Worm (Caenorhabditis elegans) whole organism, L4 larva: Measurements from ENCODE around the gene Y62H9A.16.

Experiments
- D1046.2 ChIP-seq: fragments of 200-800 bp; sonication (Bioruptor generic); IDR thresholded peaks from 2 replicates; pipeline ENCODE4 v1.3.6; 2022; ENCODE audit warnings: missing genetic modification characterization, missing compliant biosample characterization
- F26F4.8 ChIP-seq: fragments of 200-800 bp; sonication (Bioruptor generic); conservative IDR thresholded peaks from 2 replicates; pipeline ENCODE4 v1.3.6; 2022; ENCODE audit warnings: missing genetic modification characterization, missing compliant biosample characterization
- F37D6.2 ChIP-seq: sonication (generic microtip); optimal IDR thresholded peaks from 2 replicates; lab custom pipeline; 2016; ENCODE audit warnings: mild to moderate bottlenecking, missing genetic modification characterization, missing compliant biosample characterization
- Y105C5A.15 ChIP-seq: fragments of 200-800 bp; sonication (Bioruptor generic); IDR thresholded peaks from 2 replicates; pipeline ENCODE4 v1.3.6; 2022; ENCODE audit warnings: missing genetic modification characterization, missing compliant biosample characterization
- Y48G9A.11 ChIP-seq: fragments of 200-800 bp; sonication (Bioruptor generic); IDR thresholded peaks from 2 replicates; pipeline ENCODE4 v1.3.6; 2022; ENCODE audit warnings: missing genetic modification reagents, missing genetic modification characterization, missing compliant biosample characterization
- Y5F2A.4 ChIP-seq: fragments of 200-800 bp; sonication (Bioruptor generic); optimal IDR thresholded peaks from 2 replicates; lab custom pipeline; 2018; ENCODE audit warnings: mild to moderate bottlenecking, missing genetic modification characterization, missing compliant biosample characterization
- ZK337.2 ChIP-seq: fragments of 200-800 bp; sonication (Bioruptor generic); IDR thresholded peaks from 2 replicates; pipeline ENCODE4 v1.3.6; 2022; ENCODE audit warnings: missing genetic modification reagents, missing genetic modification characterization, missing compliant biosample characterization
- ZK546.5 ChIP-seq, 2 experiments: sonication (generic microtip); optimal IDR thresholded peaks; 2 replicates each; lab custom pipeline; 2017; ENCODE audit warnings: missing biosample characterization in 2 of 2, missing genetic modification characterization in 2 of 2
- attf-4 ChIP-seq: sonication (generic microtip); optimal IDR thresholded peaks from 3 replicates; lab custom pipeline; 2017; ENCODE audit warnings: missing biosample characterization, missing genetic modification characterization
- ceh-28 ChIP-seq: fragments of 150-350 bp; optimal IDR thresholded peaks from 2 replicates; lab custom pipeline; 2014; ENCODE audit warnings: missing biosample characterization, missing genetic modification reagents, missing genetic modification characterization
- ceh-32 ChIP-seq: sonication (generic microtip); optimal IDR thresholded peaks from 2 replicates; lab custom pipeline; 2016; ENCODE audit warnings: mild to moderate bottlenecking, missing genetic modification characterization, missing compliant biosample characterization; ENCODE audit not compliant: poor library complexity
- ceh-44 ChIP-seq: fragments of 200-800 bp; sonication (Bioruptor generic); IDR thresholded peaks from 2 replicates; pipeline ENCODE4 v1.3.6; 2022; ENCODE audit warnings: missing genetic modification reagents, missing genetic modification characterization, missing compliant biosample characterization
- ceh-62 ChIP-seq: sonication (generic microtip); optimal IDR thresholded peaks from 2 replicates; lab custom pipeline; 2017; ENCODE audit warnings: missing biosample characterization, missing genetic modification characterization
- ces-1 ChIP-seq: fragments of 150-350 bp; sonication (generic microtip); optimal IDR thresholded peaks from 4 replicates; lab custom pipeline; 2014; ENCODE audit warnings: missing biosample characterization, missing genetic modification reagents, missing genetic modification characterization
- ctbp-1 ChIP-seq: fragments of 200-800 bp; sonication (Bioruptor generic); IDR thresholded peaks from 2 replicates; pipeline ENCODE4 v1.3.6; 2022; ENCODE audit warnings: missing genetic modification reagents, missing genetic modification characterization, missing compliant biosample characterization
- duxl-1 ChIP-seq: sonication (generic microtip); optimal IDR thresholded peaks from 2 replicates; lab custom pipeline; 2016; ENCODE audit warnings: mild to moderate bottlenecking, missing genetic modification characterization, moderate library complexity, missing compliant biosample characterization; ENCODE audit not compliant: poor library complexity
- dve-1 ChIP-seq: sonication (generic microtip); optimal IDR thresholded peaks from 2 replicates; lab custom pipeline; 2017; ENCODE audit warnings: antibody characterized with exemption, mild to moderate bottlenecking, missing genetic modification characterization, missing compliant biosample characterization; ENCODE audit not compliant: insufficient read depth
- egl-27 ChIP-seq: sonication (generic microtip); optimal IDR thresholded peaks from 3 replicates; lab custom pipeline; 2017; ENCODE audit warnings: missing biosample characterization, missing genetic modification reagents, missing genetic modification characterization
- egl-43 ChIP-seq: fragments of 200-800 bp; sonication (Bioruptor generic); IDR thresholded peaks from 2 replicates; pipeline ENCODE4 v1.3.6; 2022; ENCODE audit warnings: missing genetic modification reagents, missing genetic modification characterization, missing compliant biosample characterization
- fos-1 ChIP-seq: fragments of 150-350 bp; optimal IDR thresholded peaks from 2 replicates; lab custom pipeline; 2014; ENCODE audit warnings: missing biosample characterization, missing genetic modification characterization
- gei-8 ChIP-seq: fragments of 200-800 bp; sonication (Bioruptor generic); optimal IDR thresholded peaks from 2 replicates; lab custom pipeline; 2018; ENCODE audit warnings: mild to moderate bottlenecking, missing genetic modification characterization, missing compliant biosample characterization
- hif-1 ChIP-seq, 2 experiments: sonication (generic microtip); optimal IDR thresholded peaks; 2 replicates each; lab custom pipeline; 2016 to 2017; ENCODE audit warnings: missing compliant biosample characterization in 2 of 2, missing genetic modification characterization in 2 of 2, missing genetic modification reagents in 2 of 2, missing genotype in 2 of 2, mild to moderate bottlenecking in 1 of 2
- jun-1 ChIP-seq: fragments of 150-350 bp; optimal IDR thresholded peaks from 2 replicates; lab custom pipeline; 2014; ENCODE audit warnings: missing biosample characterization, missing genetic modification reagents, missing genetic modification characterization
- lin-13 ChIP-seq: fragments of 150-350 bp; optimal IDR thresholded peaks from 2 replicates; lab custom pipeline; 2014; ENCODE audit warnings: missing biosample characterization, missing genetic modification reagents, missing genetic modification characterization
- lin-29 ChIP-seq: fragments of 200-800 bp; sonication (Bioruptor generic); IDR thresholded peaks from 2 replicates; pipeline ENCODE4 v1.3.6; 2022; ENCODE audit warnings: missing genetic modification reagents, missing genetic modification characterization, missing compliant biosample characterization
- lir-3 ChIP-seq: sonication (generic microtip); optimal IDR thresholded peaks from 2 replicates; lab custom pipeline; 2016; ENCODE audit warnings: mild to moderate bottlenecking, missing genetic modification characterization, missing compliant biosample characterization
- lsy-2 ChIP-seq, 2 experiments: fragments of 150-350 bp in 1 of 2; sonication (generic microtip) in 1 of 2; optimal IDR thresholded peaks; 2 replicates each; lab custom pipeline; 2014 to 2017; ENCODE audit warnings: missing biosample characterization in 2 of 2, missing genetic modification characterization in 2 of 2
- mep-1 ChIP-seq: fragments of 150-350 bp; sonication (generic microtip); optimal IDR thresholded peaks from 3 replicates; lab custom pipeline; 2014; ENCODE audit warnings: missing biosample characterization, missing genetic modification characterization
- mes-2 ChIP-seq: sonication (generic microtip); optimal IDR thresholded peaks from 2 replicates; lab custom pipeline; 2016; ENCODE audit warnings: missing genotype, mild to moderate bottlenecking, missing genetic modification characterization, missing compliant biosample characterization; ENCODE audit not compliant: poor library complexity, severe bottlenecking
- mxl-2 ChIP-seq: fragments of 200-800 bp; sonication (Bioruptor generic); conservative IDR thresholded peaks from 2 replicates; pipeline ENCODE4 v1.3.6; 2022; ENCODE audit warnings: missing genetic modification reagents, missing genetic modification characterization, missing compliant biosample characterization
- nhr-10 ChIP-seq: fragments of 150-350 bp; optimal IDR thresholded peaks from 2 replicates; lab custom pipeline; 2014; ENCODE audit warnings: missing biosample characterization, missing genetic modification characterization
- nhr-11 ChIP-seq: fragments of 150-350 bp; optimal IDR thresholded peaks from 2 replicates; lab custom pipeline; 2014; ENCODE audit warnings: missing biosample characterization, missing genetic modification characterization
- nhr-237 ChIP-seq: sonication (generic microtip); optimal IDR thresholded peaks from 2 replicates; lab custom pipeline; 2017; ENCODE audit warnings: missing biosample characterization, missing genetic modification characterization
- nhr-25 ChIP-seq: sonication (generic microtip); optimal IDR thresholded peaks from 2 replicates; lab custom pipeline; 2017; ENCODE audit warnings: missing genetic modification characterization, mild to moderate bottlenecking, missing compliant biosample characterization, antibody characterized with exemption, moderate library complexity, borderline replicate concordance; ENCODE audit not compliant: insufficient read depth
- nhr-28 ChIP-seq: fragments of 150-350 bp; optimal IDR thresholded peaks from 2 replicates; lab custom pipeline; 2014; ENCODE audit warnings: missing biosample characterization, missing genetic modification characterization
- nhr-41 ChIP-seq: fragments of 200-800 bp; sonication (Bioruptor generic); IDR thresholded peaks from 2 replicates; pipeline ENCODE4 v1.3.6; 2022; ENCODE audit warnings: missing genetic modification reagents, missing genetic modification characterization, missing compliant biosample characterization
- nhr-42 ChIP-seq: fragments of 200-800 bp; sonication (Bioruptor generic); IDR thresholded peaks from 2 replicates; pipeline ENCODE4 v1.3.6; 2022; ENCODE audit warnings: missing genetic modification characterization, missing compliant biosample characterization
- nhr-6 ChIP-seq: fragments of 150-350 bp; optimal IDR thresholded peaks from 2 replicates; lab custom pipeline; 2014; ENCODE audit warnings: missing biosample characterization, missing genetic modification characterization
- nhr-76 ChIP-seq: fragments of 150-350 bp; optimal IDR thresholded peaks from 2 replicates; lab custom pipeline; 2014; ENCODE audit warnings: missing biosample characterization, missing genetic modification characterization
- nhr-77 ChIP-seq: fragments of 150-350 bp; optimal IDR thresholded peaks from 2 replicates; lab custom pipeline; 2014; ENCODE audit warnings: missing biosample characterization, missing genetic modification characterization
- pha-4 ChIP-seq, 2 experiments: fragments of 150-350 bp in 1 of 2; fragments of 200-800 bp in 1 of 2; sonication (Bioruptor generic) in 1 of 2; IDR thresholded peaks in 1 of 2; optimal IDR thresholded peaks in 1 of 2; 2 replicates each; pipeline versions ENCODE4 v1.3.6 to Lab custom; 2014 to 2022; ENCODE audit warnings: missing genetic modification characterization in 2 of 2, missing genetic modification reagents in 2 of 2, missing biosample characterization in 1 of 2, missing compliant biosample characterization in 1 of 2
- pqm-1 ChIP-seq: sonication (generic microtip); optimal IDR thresholded peaks from 2 replicates; lab custom pipeline; 2017; ENCODE audit warnings: missing biosample characterization, missing genetic modification characterization
- sdz-12 ChIP-seq: fragments of 200-800 bp; sonication (Bioruptor generic); optimal IDR thresholded peaks from 2 replicates; lab custom pipeline; 2018; ENCODE audit warnings: mild to moderate bottlenecking, missing genetic modification characterization, missing compliant biosample characterization
- set-16 ChIP-seq: fragments of 200-800 bp; sonication (Bioruptor generic); IDR thresholded peaks from 2 replicates; pipeline ENCODE4 v1.3.6; 2022; ENCODE audit warnings: missing genetic modification reagents, missing genetic modification characterization, missing compliant biosample characterization
- spr-1 ChIP-seq: sonication (generic microtip); optimal IDR thresholded peaks from 2 replicates; lab custom pipeline; 2016; ENCODE audit warnings: mild to moderate bottlenecking, missing genetic modification characterization, missing compliant biosample characterization
- tra-1 ChIP-seq: fragments of 200-800 bp; sonication (Bioruptor generic); IDR thresholded peaks from 2 replicates; pipeline ENCODE4 v1.3.6; 2022; ENCODE audit warnings: missing genetic modification reagents, missing genetic modification characterization, missing compliant biosample characterization
- zag-1 ChIP-seq: fragments of 150-350 bp; optimal IDR thresholded peaks from 2 replicates; lab custom pipeline; 2014; ENCODE audit warnings: missing biosample characterization, missing genetic modification characterization
- zfp-2 ChIP-seq: sonication (generic microtip); optimal IDR thresholded peaks from 2 replicates; lab custom pipeline; 2016; ENCODE audit warnings: mild to moderate bottlenecking, missing genetic modification characterization, missing compliant biosample characterization
- zfp-3 ChIP-seq: fragments of 200-800 bp; sonication (Bioruptor generic); conservative IDR thresholded peaks from 2 replicates; pipeline ENCODE4 v1.3.6; 2022; ENCODE audit warnings: missing genetic modification reagents, missing genetic modification characterization, missing compliant biosample characterization

Y62H9A.16 gene

ce11 chrX:11962050-11962788 lies 44.1 kb downstream of the Y62H9A.16 start (continued):
- TF ChIP-seq nhr-76 (tag; lab: Kevin White, UChicago) (no peak), zag-1 (tag; lab: Kevin White, UChicago) (no peak), lsy-2 (tag; optimal IDR thresholded peaks at IDR 0.05; lab: Kevin White, UChicago) (no peak), egl-43 (GFP tag; lab: Robert Waterston, UW) (no peak), ces-1 (GFP tag; lab: Kevin White, UChicago) (no peak), zfp-3 (GFP tag; lab: Robert Waterston, UW) (no peak), attf-4 (tag; lab: Kevin White, UChicago) (no peak), spr-1 (no peak), pqm-1 (peak; percentile 33), sdz-12 (GFP tag; lab: Kevin White, UChicago) (no peak), Y105C5A.15 (GFP tag; lab: Robert Waterston, UW) (no peak), pha-4 (GFP tag; IDR thresholded peaks at IDR 0.05; lab: Robert Waterston, UW) (0 out of 2 replicates have a peak, but pooled peaks have one; percentile 9), pha-4 (tag; optimal IDR thresholded peaks at IDR 0.05; lab: Kevin White, UChicago) (no peak), mep-1 (tag; lab: Kevin White, UChicago) (no peak), Y48G9A.11 (no peak), nhr-10 (tag; lab: Kevin White, UChicago) (no peak), ceh-32 (tag; lab: Kevin White, UChicago) (no peak), lin-13 (GFP tag; lab: Kevin White, UChicago) (no peak), nhr-42 (GFP tag; lab: Robert Waterston, UW) (0 out of 2 replicates have a peak, but pooled peaks have one; percentile 16), nhr-77 (tag; lab: Kevin White, UChicago) (no peak), ctbp-1 (no peak), lir-3 (no peak), lin-29 (GFP tag; lab: Robert Waterston, UW) (no peak), F26F4.8 (GFP tag; lab: Robert Waterston, UW) (no peak), D1046.2 (GFP tag; lab: Robert Waterston, UW) (no peak), ceh-44 (GFP tag; lab: Robert Waterston, UW) (no peak), ceh-62 (tag; lab: Kevin White, UChicago) (no peak), dve-1 (peak; percentile 77), Y5F2A.4 (GFP tag; lab: Kevin White, UChicago) (no peak), zfp-2 (tag; lab: Kevin White, UChicago) (no peak), nhr-41 (GFP tag; lab: Robert Waterston, UW) (peak; percentile 75; the same call in 1 of the 2 replicates), duxl-1 (tag; lab: Kevin White, UChicago) (no peak), nhr-28 (tag; lab: Kevin White, UChicago) (peak; percentile 96), mxl-2 (no peak), ZK337.2 (GFP tag; lab: Robert Waterston, UW) (no peak), F37D6.2 (tag; lab: Kevin White, UChicago) (no peak), ZK546.5 (tag; optimal IDR thresholded peaks at IDR 0.05; lab: Kevin White, UChicago) (no peak), nhr-237 (tag; lab: Kevin White, UChicago) (no peak), gei-8 (no peak), mes-2 (no peak), set-16 (GFP tag; lab: Robert Waterston, UW) (no peak), nhr-25 (no peak), ceh-28 (tag; lab: Kevin White, UChicago) (no peak), nhr-6 (tag; lab: Kevin White, UChicago) (no peak), nhr-11 (tag; lab: Kevin White, UChicago) (no peak), fos-1 (tag; lab: Kevin White, UChicago) (no peak), hif-1 (tag; optimal IDR thresholded peaks at IDR 0.05; lab: Kevin White, UChicago) (peak in 1 of 2 experiments; percentile 40), jun-1 (tag; lab: Kevin White, UChicago) (no peak), tra-1 (GFP tag; lab: Robert Waterston, UW) (peak; percentile 71; the same call in 1 of the 2 replicates), egl-27 (tag; lab: Kevin White, UChicago) (no peak)
